Fruit fly (Drosophila melanogaster): ENCODE measurements around the gene CG13045.

Gene CG13045

DNA sequence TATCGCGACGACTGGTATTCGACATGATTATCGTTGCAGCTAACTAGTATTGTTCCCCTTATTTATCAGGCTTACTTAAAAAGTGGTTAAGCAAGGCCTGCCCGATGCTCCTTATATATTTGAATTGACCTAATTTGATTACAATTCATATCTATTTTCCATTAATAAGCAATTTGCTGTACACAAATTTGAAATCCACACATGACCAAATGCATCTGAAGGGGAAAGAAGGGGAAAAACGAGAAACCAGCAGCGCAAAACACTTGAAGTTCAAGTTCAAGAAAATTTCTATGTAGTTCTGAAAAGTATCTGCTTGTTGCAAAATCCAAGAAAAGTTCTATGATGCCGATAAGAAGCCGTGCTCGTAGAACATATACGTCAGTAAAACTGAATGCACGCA is 35.9 kb upstream of the CG13045 start, which contains the start of the genes CG13040 and CG13039:
TSS of gene CG13040 (minus strand) at position 101 of the 400 bp plus-strand sequence.
TSS of gene CG13039 (minus strand) at position 106 of the 400 bp plus-strand sequence.
- TF ChIP-seq Abd-B (GFP tag; optimal IDR thresholded peaks at IDR 0.05) = no peak
- no peak for TF ChIP-seq lov (optimal IDR thresholded peaks at IDR 0.05)
- no peak for TF ChIP-seq lov (GFP tag; IDR thresholded peaks at IDR 0.05)
- TF ChIP-seq CG11398 (GFP tag; optimal IDR thresholded peaks at IDR 0.05) = no peak
- TF ChIP-seq Fer3 (tag; optimal IDR thresholded peaks at IDR 0.05) = no peak
- TF ChIP-seq CG10565 (GFP tag; optimal IDR thresholded peaks at IDR 0.05) = no peak
- no peak for TF ChIP-seq Tbp (GFP tag; optimal IDR thresholded peaks at IDR 0.05)
- TF ChIP-seq gem (tag; optimal IDR thresholded peaks at IDR 0.05) = no peak
- no peak for TF ChIP-seq h (optimal IDR thresholded peaks at IDR 0.05)
- no peak for TF ChIP-seq sr (GFP tag; IDR thresholded peaks at IDR 0.05)
- no peak for TF ChIP-seq CG6791 (GFP tag; IDR thresholded peaks at IDR 0.05; ENCODE audit: partially characterized antibody)
- TF ChIP-seq CG14860 (GFP tag; IDR thresholded peaks at IDR 0.05; ENCODE audit: partially characterized antibody) = no peak
- no peak for TF ChIP-seq cg (GFP tag; optimal IDR thresholded peaks at IDR 0.05)
- no peak for TF ChIP-seq insv (GFP tag; optimal IDR thresholded peaks at IDR 0.05)
- no peak for TF ChIP-seq ATbp (GFP tag; optimal IDR thresholded peaks at IDR 0.05)
- no peak for TF ChIP-seq twi (tag; optimal IDR thresholded peaks at IDR 0.05)
- no peak for TF ChIP-seq grn (GFP tag; optimal IDR thresholded peaks at IDR 0.05)

dm6 chr3L:16323372-16323771 is 32.6 kb upstream of the CG13045 start, which contains the start of gene CG13059:
Gene CG13059 (plus strand): TSS chr3L:16323672.
- TF ChIP-seq sens-2 (GFP tag; IDR thresholded peaks at IDR 0.05) (no peak), ATbp (GFP tag; optimal IDR thresholded peaks at IDR 0.05) (no peak), Rx (GFP tag; IDR thresholded peaks at IDR 0.05) (no peak), pb (GFP tag; optimal IDR thresholded peaks at IDR 0.05) (no peak), HLH4C (GFP tag; IDR thresholded peaks at IDR 0.05; ENCODE audit: partially characterized antibody) (no peak), CG7928 (GFP tag; optimal IDR thresholded peaks at IDR 0.05) (no peak), CG14667 (GFP tag; IDR thresholded peaks at IDR 0.05) (no peak), CG32767 (GFP tag; IDR thresholded peaks at IDR 0.05) (no peak), CG2202 (tag; optimal IDR thresholded peaks at IDR 0.05) (no peak), grn (GFP tag; optimal IDR thresholded peaks at IDR 0.05) (no peak), grau (tag; optimal IDR thresholded peaks at IDR 0.05) (no peak), CG2199 (GFP tag; IDR thresholded peaks at IDR 0.05) (no peak), Deaf1 (tag; optimal IDR thresholded peaks at IDR 0.05) (no peak)

DNA sequence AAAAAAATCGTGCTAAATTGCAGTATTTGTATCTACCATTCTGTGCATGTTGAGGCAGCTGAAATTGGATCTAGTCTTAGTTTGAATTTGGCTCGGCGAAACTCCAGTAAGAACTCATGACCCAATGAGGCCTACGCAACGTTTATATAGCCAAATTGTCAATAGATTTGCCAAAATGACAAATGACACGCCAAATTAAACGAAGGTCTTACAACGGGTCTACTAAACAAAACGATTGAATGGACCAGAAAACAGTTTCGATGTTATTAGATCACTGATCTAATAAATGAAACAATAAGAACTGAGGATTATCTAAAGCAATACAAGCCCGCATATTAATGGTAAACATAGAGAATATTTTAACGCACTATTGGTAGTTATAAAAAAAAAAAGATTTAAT is 30.4 kb upstream of the CG13045 start, which contains the start of gene CG42718:
TSS of gene CG42718 (minus strand) at position 101 of the 400 bp plus-strand sequence.
- TF ChIP-seq CG17359 (tag; optimal IDR thresholded peaks at IDR 0.05) (no peak), sna (GFP tag; IDR thresholded peaks at IDR 0.05; ENCODE audit: partially characterized antibody) (no peak), D19B (GFP tag; optimal IDR thresholded peaks at IDR 0.05) (no peak), Bdp1 (GFP tag; optimal IDR thresholded peaks at IDR 0.05) (no peak), esg (GFP tag; conservative IDR thresholded peaks at IDR 0.05) (no peak), Taf1 (GFP tag; IDR thresholded peaks at IDR 0.05) (no peak), CG15269 (tag; optimal IDR thresholded peaks at IDR 0.05) (no peak), CG9876 (GFP tag; optimal IDR thresholded peaks at IDR 0.05) (no peak), lbe (GFP tag; optimal IDR thresholded peaks at IDR 0.05) (no peak), so (GFP tag; IDR thresholded peaks at IDR 0.05) (no peak)

All from whole organism, embryonic.